Worm (Caenorhabditis elegans) whole organism, young adult: ENCODE data around the gene hda-4.

ENCODE experiments used
- K12H6.12 ChIP-seq: fragments of 200-800 bp; sonication (Bioruptor generic); optimal IDR thresholded peaks from 2 replicates; lab custom pipeline; 2018; ENCODE audit warnings: mild to moderate bottlenecking, missing genetic modification characterization, missing compliant biosample characterization
- Y56A3A.18 ChIP-seq: fragments of 200-800 bp; sonication (Bioruptor generic); IDR thresholded peaks from 2 replicates; pipeline ENCODE4 v1.3.6; 2022; ENCODE audit warnings: missing genetic modification reagents, missing genetic modification characterization, missing compliant biosample characterization
- aptf-3 ChIP-seq: fragments of 200-800 bp; sonication (Bioruptor generic); IDR thresholded peaks from 2 replicates; pipeline ENCODE4 v1.3.6; 2022; ENCODE audit warnings: missing genetic modification characterization, missing compliant biosample characterization
- ceh-79 ChIP-seq: sonication (generic microtip); optimal IDR thresholded peaks from 2 replicates; lab custom pipeline; 2017; ENCODE audit warnings: mild to moderate bottlenecking, missing genetic modification characterization, missing compliant biosample characterization
- efl-1 ChIP-seq: fragments of 150-350 bp; optimal IDR thresholded peaks from 2 replicates; lab custom pipeline; 2014; ENCODE audit warnings: missing biosample characterization, missing genetic modification reagents, missing genetic modification characterization
- hsf-1 ChIP-seq: fragments of 200-800 bp; sonication (Bioruptor generic); IDR thresholded peaks from 2 replicates; pipeline ENCODE4 v1.3.6; 2022; ENCODE audit warnings: missing genetic modification reagents, missing genetic modification characterization, missing compliant biosample characterization
- madf-3 ChIP-seq: fragments of 200-800 bp; sonication (Bioruptor generic); IDR thresholded peaks from 2 replicates; pipeline ENCODE4 v1.3.6; 2022; ENCODE audit warnings: missing genetic modification reagents, missing genetic modification characterization, missing compliant biosample characterization
- repo-1 ChIP-seq: sonication (generic microtip); optimal IDR thresholded peaks from 2 replicates; lab custom pipeline; 2017; ENCODE audit warnings: mild to moderate bottlenecking, missing genetic modification characterization, missing compliant biosample characterization
- snpc-1.3 ChIP-seq: sonication (generic microtip); optimal IDR thresholded peaks from 2 replicates; lab custom pipeline; 2017; ENCODE audit warnings: missing genetic modification characterization, mild to moderate bottlenecking, missing compliant biosample characterization, antibody characterized with exemption, moderate library complexity, missing genotype, missing genetic modification reagents; ENCODE audit not compliant: insufficient read depth
- snpc-4 ChIP-seq, 5 experiments: fragments of 150-350 bp in 1 of 5; sonication (generic microtip) in 4 of 5; optimal IDR thresholded peaks; 2 replicates each; lab custom pipeline; 2014 to 2018; ENCODE audit warnings: missing genetic modification characterization in 5 of 5, missing biosample characterization in 3 of 5, antibody characterized with exemption in 2 of 5, mild to moderate bottlenecking in 2 of 5, missing compliant biosample characterization in 2 of 5, missing genotype in 2 of 5, moderate library complexity in 2 of 5, missing genetic modification reagents in 1 of 5
- unc-130 ChIP-seq: sonication (generic microtip); optimal IDR thresholded peaks from 2 replicates; lab custom pipeline; 2016; ENCODE audit warnings: missing genetic modification reagents, missing genetic modification characterization, missing compliant biosample characterization
- ztf-18 ChIP-seq: sonication (generic microtip); optimal IDR thresholded peaks from 2 replicates; lab custom pipeline; 2016; ENCODE audit warnings: missing genotype, mild to moderate bottlenecking, missing genetic modification characterization, missing compliant biosample characterization

DNA sequence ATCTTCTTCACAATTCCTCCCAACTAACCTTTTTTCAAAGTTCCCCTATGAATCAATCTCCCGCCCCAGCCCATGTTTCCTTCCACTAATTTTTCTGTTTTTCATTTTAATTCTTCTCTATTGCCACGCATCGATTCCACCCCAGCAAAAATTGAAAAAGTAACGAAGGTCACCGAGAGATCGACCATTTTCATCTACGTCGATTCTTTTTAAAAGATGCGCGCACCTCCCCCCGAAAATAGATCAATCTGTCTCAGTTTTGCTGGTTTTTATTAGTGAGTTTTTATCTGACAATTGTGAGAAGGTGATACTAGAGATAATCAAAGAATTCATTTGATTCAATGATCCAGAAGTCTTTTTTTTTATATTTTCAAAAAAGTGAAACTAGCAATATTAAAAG, 54.7 kb downstream of the hda-4 start:
- TF ChIP-seq snpc-1.3 (tag; lab: Kevin White, UChicago) (no peak), K12H6.12 (tag; lab: Kevin White, UChicago) (no peak), efl-1 (GFP tag; lab: Kevin White, UChicago) (no peak), ceh-79 (tag; lab: Kevin White, UChicago) (no peak), ztf-18 (tag; lab: Kevin White, UChicago) (no peak), snpc-4 (GFP tag; optimal IDR thresholded peaks at IDR 0.05; lab: Kevin White, UChicago) (no peak), snpc-4 (tag; optimal IDR thresholded peaks at IDR 0.05; lab: Kevin White, UChicago) (no peak), repo-1 (tag; lab: Kevin White, UChicago) (no peak), hsf-1 (GFP tag; lab: Robert Waterston, UW) (no peak), aptf-3 (GFP tag; lab: Robert Waterston, UW) (no peak), unc-130 (GFP tag; lab: Kevin White, UChicago) (no peak), Y56A3A.18 (GFP tag; lab: Robert Waterston, UW) (no peak), madf-3 (GFP tag; lab: Robert Waterston, UW) (no peak)
